Fruit fly (Drosophila melanogaster) ovary, adult (tissue): ENCODE data around the gene CG34030.

ENCODE experiments used
- CG17801 ChIP-seq: fragments of 200-800 bp; optimal IDR thresholded peaks from 2 replicates; lab custom pipeline; 2019; ENCODE audit warnings: missing biosample characterization, mild to moderate bottlenecking, missing genetic modification characterization, moderate library complexity; ENCODE audit not compliant: partially characterized antibody

Gene CG34030

dm6 chr3L:7075147-7075546 lies at the start of gene CG34030:
CG34030 (minus strand) TSS chr3L:7075247.
- no peak for TF ChIP-seq CG17801 (GFP tag; lab: Kevin White, UChicago)

- TF ChIP-seq CG17801 (GFP tag; lab: Kevin White, UChicago), result no peak
Measured at dm6 chr3L:7122136-7122535, 47.1 kb upstream of the CG34030 start.

dm6 chr3L:7115944-7116343 lies 40.9 kb upstream of the CG34030 start:
- no peak for TF ChIP-seq CG17801 (GFP tag; lab: Kevin White, UChicago)

dm6 chr3L:7113010-7113409 lies 38.0 kb upstream of the CG34030 start:
- TF ChIP-seq CG17801 (GFP tag; lab: Kevin White, UChicago), result no peak

dm6 chr3L:7105693-7106092 lies 30.6 kb upstream of the CG34030 start:
- TF ChIP-seq CG17801 (GFP tag; lab: Kevin White, UChicago), result no peak

- no peak for TF ChIP-seq CG17801 (GFP tag; lab: Kevin White, UChicago)
Measured at dm6 chr3L:7104485-7104884, 29.4 kb upstream of the CG34030 start.

- no peak for TF ChIP-seq CG17801 (GFP tag; lab: Kevin White, UChicago)
Measured at dm6 chr3L:7103941-7104340, 28.9 kb upstream of the CG34030 start.

- TF ChIP-seq CG17801 (GFP tag; lab: Kevin White, UChicago), result no peak
Measured at dm6 chr3L:7096530-7096929, 21.5 kb upstream of the CG34030 start.

dm6 chr3L:7094548-7095072 lies 19.6 kb upstream of the CG34030 start, which contains the start of gene form3:
form3 (plus strand) TSS chr3L:7094818.
- no peak for TF ChIP-seq CG17801 (GFP tag; lab: Kevin White, UChicago)

dm6 chr3L:7094020-7094419 lies 19.0 kb upstream of the CG34030 start:
- no peak for TF ChIP-seq CG17801 (GFP tag; lab: Kevin White, UChicago)

dm6 chr3L:7092904-7093303 lies 17.9 kb upstream of the CG34030 start, which contains the start of gene Cpr65Ec:
Cpr65Ec (plus strand) TSS chr3L:7093204.
- TF ChIP-seq CG17801 (GFP tag; lab: Kevin White, UChicago), result no peak

- TF ChIP-seq CG17801 (GFP tag; lab: Kevin White, UChicago), result no peak
Measured at dm6 chr3L:7091331-7091904, 16.4 kb upstream of the CG34030 start.

- no peak for TF ChIP-seq CG17801 (GFP tag; lab: Kevin White, UChicago)
Measured at dm6 chr3L:7090764-7091163, 15.7 kb upstream of the CG34030 start.

dm6 chr3L:7088687-7089086 lies 13.6 kb upstream of the CG34030 start, which contains the start of gene Cpr65Eb:
Cpr65Eb (minus strand) TSS chr3L:7088787.
- no peak for TF ChIP-seq CG17801 (GFP tag; lab: Kevin White, UChicago)

dm6 chr3L:7087347-7087746 lies 12.3 kb upstream of the CG34030 start:
- TF ChIP-seq CG17801 (GFP tag; lab: Kevin White, UChicago), result no peak

- no peak for TF ChIP-seq CG17801 (GFP tag; lab: Kevin White, UChicago)
Measured at dm6 chr3L:7086558-7087059, 11.6 kb upstream of the CG34030 start, which contains the start of gene Cpr65Ea. Cpr65Ea (minus strand) TSS chr3L:7086608.
